Worm (Caenorhabditis elegans): Measurements from ENCODE around the gene flp-28.

flp-28 gene

DNA sequence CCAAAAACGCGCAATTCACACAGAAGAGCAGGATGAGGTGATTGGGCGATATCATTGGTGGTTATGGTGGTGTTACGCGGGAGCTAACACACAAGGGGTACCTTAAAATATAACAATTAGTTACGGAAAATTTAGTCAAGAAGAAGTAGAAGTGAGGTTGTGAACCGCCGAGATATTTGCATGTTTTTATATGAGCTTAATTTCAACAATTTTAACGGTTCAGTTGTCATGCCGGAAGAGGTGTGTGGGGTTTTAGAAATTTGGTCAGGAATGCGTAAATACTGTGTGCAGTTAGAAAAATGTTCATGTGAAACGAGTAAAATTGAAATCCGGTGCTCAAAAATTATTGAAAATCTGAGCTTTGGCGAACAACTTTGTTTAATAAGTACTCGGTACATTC, 5.1 kb upstream of the flp-28 start, which contains the start of gene flp-3:
Gene flp-3, minus strand, starts transcription at position 101 of the 400 bp plus-strand sequence.
- TF ChIP-seq nhr-25 (tag; optimal IDR thresholded peaks at IDR 0.05; ENCODE audit: borderline replicate concordance, insufficient read depth) (no peak), aha-1 (tag) (no peak), madf-5 (GFP tag; IDR thresholded peaks at IDR 0.05) (no peak), unc-62 (GFP tag; optimal IDR thresholded peaks at IDR 0.05 in 1 of 2) (peak in 1 of 2 experiments; percentile 35), unc-62 (tag; optimal IDR thresholded peaks at IDR 0.05) (no peak)

DNA sequence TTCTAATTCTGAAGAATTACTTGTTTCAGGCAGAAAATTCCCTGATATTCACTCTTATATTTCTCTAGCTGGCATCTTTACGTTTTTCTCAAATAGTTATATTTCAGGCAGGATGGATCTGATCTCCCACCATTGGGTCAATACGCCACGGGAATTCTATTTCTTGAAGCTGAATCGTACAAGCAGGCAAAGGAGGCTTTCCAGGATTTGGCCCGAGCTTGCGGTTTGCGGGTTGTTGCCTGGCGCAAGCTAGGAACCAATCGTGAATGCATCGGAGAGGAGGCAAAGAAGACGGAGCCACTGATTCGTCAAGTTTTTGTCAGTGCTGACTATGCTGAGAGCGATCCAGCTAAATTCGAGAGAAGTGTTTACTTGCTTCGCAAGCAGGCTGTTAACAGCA, 2.7 kb downstream of the flp-28 start:
- TF ChIP-seq aha-1 (tag) (no peak), tag-97 (GFP tag; IDR thresholded peaks at IDR 0.05) (0 out of 2 replicates have a peak, but pooled peaks have one; percentile 43), dmd-6 (GFP tag; IDR thresholded peaks at IDR 0.05) (no peak), lim-7 (GFP tag; IDR thresholded peaks at IDR 0.05) (0 out of 2 replicates have a peak, but pooled peaks have one; percentile 49)

DNA sequence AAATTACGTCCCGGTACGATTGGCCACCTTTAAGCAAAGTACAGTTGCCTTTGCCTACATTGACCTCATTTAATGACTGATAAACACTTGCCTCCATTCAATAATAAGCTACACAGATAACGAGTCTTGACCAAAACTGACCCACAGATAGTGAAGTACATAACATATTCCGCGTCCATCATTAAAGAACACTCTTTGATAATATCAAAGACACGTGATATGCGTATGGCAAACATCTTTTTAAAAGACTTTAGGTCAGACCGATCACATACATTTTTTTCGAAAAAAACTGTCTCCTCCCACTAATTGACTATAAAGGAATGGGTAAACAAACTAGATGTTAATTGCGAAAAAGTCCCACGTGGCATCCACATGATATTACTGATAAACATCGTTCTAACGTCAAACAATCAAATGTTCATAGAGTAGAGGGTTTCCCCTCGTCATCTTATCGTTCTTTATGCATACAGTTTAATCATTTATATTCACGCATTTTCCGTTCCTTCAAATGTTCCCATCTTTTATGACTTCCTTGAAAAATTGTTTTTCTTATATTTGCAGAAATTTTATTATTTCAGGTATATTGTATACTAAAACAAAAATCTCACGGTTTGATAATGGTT, 3.6 kb downstream of the flp-28 start, which contains the start of gene W07E11.1:
Gene W07E11.1, plus strand, starts transcription at position 573 of the 623 bp plus-strand sequence.
- peak; percentile 90 for TF ChIP-seq aha-1 (tag)
- TF ChIP-seq mep-1 (tag; optimal IDR thresholded peaks at IDR 0.05), result peak; percentile 18
- TF ChIP-seq nhr-42 (GFP tag; IDR thresholded peaks at IDR 0.05), result peak; percentile 61; the same call in 1 of the 2 replicates
- TF ChIP-seq lin-1 (GFP tag; IDR thresholded peaks at IDR 0.05), result 0 out of 2 replicates have a peak, but pooled peaks have one; percentile 23
- TF ChIP-seq nhr-28 (tag; optimal IDR thresholded peaks at IDR 0.05), result peak; percentile 94
- peak; percentile 59 for TF ChIP-seq mes-2 (tag; optimal IDR thresholded peaks at IDR 0.05; ENCODE audit: poor library complexity, severe bottlenecking)
- TF ChIP-seq lim-7 (GFP tag; IDR thresholded peaks at IDR 0.05), result no peak
- peak; percentile 69; the same call in 1 of the 2 replicates for TF ChIP-seq mxl-2 (GFP tag; conservative IDR thresholded peaks at IDR 0.05)
- TF ChIP-seq dve-1 (tag; optimal IDR thresholded peaks at IDR 0.05; ENCODE audit: insufficient read depth), result peak; percentile 83
- peak; percentile 59 for TF ChIP-seq nhr-77 (tag; optimal IDR thresholded peaks at IDR 0.05)
- peak; percentile 87 for TF ChIP-seq nhr-102 (tag; optimal IDR thresholded peaks at IDR 0.05)
- TF ChIP-seq ceh-62 (tag; optimal IDR thresholded peaks at IDR 0.05), result no peak
- peak; percentile 61 for TF ChIP-seq T26A8.4 (GFP tag; IDR thresholded peaks at IDR 0.05)
- no peak for TF ChIP-seq jun-1 (tag; optimal IDR thresholded peaks at IDR 0.05)
- peak in 1 of 2 experiments; percentile 20 for TF ChIP-seq mdl-1 (tag; optimal IDR thresholded peaks at IDR 0.05)
- TF ChIP-seq mxl-3 (GFP tag; optimal IDR thresholded peaks at IDR 0.05), result peak; percentile 77
- peak; percentile 51 for TF ChIP-seq nhr-10 (tag; optimal IDR thresholded peaks at IDR 0.05)
- peak; percentile 93 for TF ChIP-seq hlh-11 (tag; optimal IDR thresholded peaks at IDR 0.05)
- TF ChIP-seq nhr-48 (tag; optimal IDR thresholded peaks at IDR 0.05), result peak; percentile 95
- peak; percentile 59 for TF ChIP-seq pqm-1 (tag; optimal IDR thresholded peaks at IDR 0.05)
- peak; percentile 81; the same call in 1 of the 2 replicates for TF ChIP-seq saeg-2 (GFP tag; IDR thresholded peaks at IDR 0.05)
- TF ChIP-seq ceh-44 (GFP tag; IDR thresholded peaks at IDR 0.05), result no peak
- no peak for TF ChIP-seq F10B5.3 (tag; optimal IDR thresholded peaks at IDR 0.05)
- TF ChIP-seq lsy-2 (tag; optimal IDR thresholded peaks at IDR 0.05), result peak in 1 of 2 experiments; percentile 19
- TF ChIP-seq F37D6.2 (tag; optimal IDR thresholded peaks at IDR 0.05), result no peak
- peak; percentile 48 for TF ChIP-seq T20F7.1 (GFP tag; optimal IDR thresholded peaks at IDR 0.05)
- peak; percentile 66 for TF ChIP-seq dmd-6 (GFP tag; IDR thresholded peaks at IDR 0.05)
- no peak for TF ChIP-seq F49E8.2 (tag; optimal IDR thresholded peaks at IDR 0.05; ENCODE audit: borderline replicate concordance)
- TF ChIP-seq hif-1 (tag; optimal IDR thresholded peaks at IDR 0.05), result peak; percentile 22 to 46
- peak; percentile 84 for TF ChIP-seq php-3 (GFP tag; IDR thresholded peaks at IDR 0.05)
- peak; percentile 58 for TF ChIP-seq cey-2 (tag; optimal IDR thresholded peaks at IDR 0.05; ENCODE audit: borderline replicate concordance, insufficient read depth)
- peak; percentile 66 for TF ChIP-seq hlh-30 (tag; optimal IDR thresholded peaks at IDR 0.05; ENCODE audit: insufficient read depth)
- TF ChIP-seq zip-2 (tag; optimal IDR thresholded peaks at IDR 0.05), result peak; percentile 36
- TF ChIP-seq daf-16 (GFP tag; optimal IDR thresholded peaks at IDR 0.05), result peak in 1 of 2 experiments; percentile 87
- peak; percentile 98 for TF ChIP-seq daf-16 (tag; optimal IDR thresholded peaks at IDR 0.05)
